Worm (Caenorhabditis elegans): Measurements from ENCODE around the gene W06H8.2.

Gene W06H8.2

DNA sequence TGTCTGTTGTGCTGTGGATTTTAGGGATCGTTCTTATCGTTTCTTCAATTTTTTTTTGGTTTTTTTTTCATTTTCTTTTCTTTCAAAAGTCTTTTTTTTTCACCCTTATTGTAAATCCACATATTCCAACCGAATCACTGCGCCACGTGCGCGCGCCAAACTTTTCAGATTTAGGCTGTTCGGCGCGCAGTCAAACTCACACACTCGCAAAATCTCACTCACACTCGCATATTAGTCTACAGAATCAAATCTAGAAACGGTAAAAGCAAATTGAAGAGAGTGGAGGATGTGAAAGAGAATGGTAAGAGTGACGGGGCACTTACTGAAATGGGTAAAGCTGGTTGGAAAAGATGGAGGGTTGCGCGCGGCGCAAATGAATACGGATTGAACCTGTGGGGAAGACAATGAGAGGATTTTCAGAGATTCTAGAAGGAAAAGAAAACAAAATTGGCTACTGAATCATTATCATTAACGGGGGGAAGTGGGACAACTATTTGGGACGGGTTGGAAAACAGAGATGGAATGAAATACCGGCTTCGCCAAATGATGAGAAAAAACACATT, 15.7 kb downstream of the W06H8.2 start (continued):
- peak; percentile 5; the same call in 1 of the 2 replicates for TF ChIP-seq rcor-1 (GFP tag; IDR thresholded peaks at IDR 0.05)
- TF ChIP-seq let-607 (tag; optimal IDR thresholded peaks at IDR 0.05): no peak
- TF ChIP-seq T26A5.8 (tag; optimal IDR thresholded peaks at IDR 0.05): no peak
- TF ChIP-seq lin-35 (GFP tag; optimal IDR thresholded peaks at IDR 0.05): no peak
- no peak for TF ChIP-seq somi-1 (GFP tag; optimal IDR thresholded peaks at IDR 0.05)
- 0 out of 2 replicates have a peak, but pooled peaks have one; percentile 2 for TF ChIP-seq cebp-2 (GFP tag; IDR thresholded peaks at IDR 0.05)
- no peak for TF ChIP-seq Y53G8AR.9 (GFP tag; conservative IDR thresholded peaks at IDR 0.05)
- TF ChIP-seq egl-18 (GFP tag; IDR thresholded peaks at IDR 0.05): no peak
- TF ChIP-seq F57C9.4 (tag; optimal IDR thresholded peaks at IDR 0.05): no peak
- TF ChIP-seq rpc-1 (optimal IDR thresholded peaks at IDR 0.05): no peak
- TF ChIP-seq rpc-1 (tag; optimal IDR thresholded peaks at IDR 0.05): no peak
- no peak for TF ChIP-seq egl-44 (GFP tag; IDR thresholded peaks at IDR 0.05)
- no peak for TF ChIP-seq tlf-1 (GFP tag; optimal IDR thresholded peaks at IDR 0.05)
- TF ChIP-seq mcd-1 (GFP tag; IDR thresholded peaks at IDR 0.05): peak; percentile 34; the same call in 1 of the 2 replicates
- no peak for TF ChIP-seq F22D6.2 (tag; optimal IDR thresholded peaks at IDR 0.05)
- no peak for TF ChIP-seq attf-3 (GFP tag; conservative IDR thresholded peaks at IDR 0.05)
- TF ChIP-seq nfyb-1 (GFP tag; IDR thresholded peaks at IDR 0.05): 0 out of 2 replicates have a peak, but pooled peaks have one; percentile 49
- TF ChIP-seq egrh-3 (GFP tag; IDR thresholded peaks at IDR 0.05): no peak
- no peak for TF ChIP-seq T07F8.4 (tag; optimal IDR thresholded peaks at IDR 0.05)
- no peak for TF ChIP-seq hlh-12 (tag; optimal IDR thresholded peaks at IDR 0.05)
- TF ChIP-seq die-1 (tag; optimal IDR thresholded peaks at IDR 0.05): no peak
- TF ChIP-seq hmg-20 (GFP tag; IDR thresholded peaks at IDR 0.05): no peak
- TF ChIP-seq nfya-1 (tag; optimal IDR thresholded peaks at IDR 0.05; ENCODE audit: borderline replicate concordance, insufficient read depth): no peak
- TF ChIP-seq mes-4 (tag; optimal IDR thresholded peaks at IDR 0.05): no peak
- TF ChIP-seq F49E8.2 (tag; optimal IDR thresholded peaks at IDR 0.05; ENCODE audit: insufficient read depth): no peak
- no peak for TF ChIP-seq ceh-58 (GFP tag; IDR thresholded peaks at IDR 0.05)
- no peak for TF ChIP-seq nhr-90 (tag; optimal IDR thresholded peaks at IDR 0.05)
- TF ChIP-seq C17E4.6 (GFP tag; IDR thresholded peaks at IDR 0.05): no peak
- no peak for TF ChIP-seq hrde-1 (tag; optimal IDR thresholded peaks at IDR 0.05; ENCODE audit: borderline replicate concordance)
- TF ChIP-seq chd-7 (tag; optimal IDR thresholded peaks at IDR 0.05): peak; percentile 65
- peak; percentile 14; the same call in 1 of the 2 replicates for TF ChIP-seq B0336.3 (GFP tag; IDR thresholded peaks at IDR 0.05)
- no peak for TF ChIP-seq F55B11.4 (tag; optimal IDR thresholded peaks at IDR 0.05; ENCODE audit: borderline replicate concordance, insufficient read depth)
- no peak; the same call in 1 of the 2 replicates for TF ChIP-seq dox-1 (GFP tag; IDR thresholded peaks at IDR 0.05)
- no peak for TF ChIP-seq repo-1 (tag; optimal IDR thresholded peaks at IDR 0.05)
- TF ChIP-seq efl-1 (GFP tag; optimal IDR thresholded peaks at IDR 0.05): no peak
- TF ChIP-seq ceh-100 (GFP tag; IDR thresholded peaks at IDR 0.05): no peak
- no peak for TF ChIP-seq B0019.2 (GFP tag; conservative IDR thresholded peaks at IDR 0.05)
- no peak for TF ChIP-seq ztf-18 (tag; optimal IDR thresholded peaks at IDR 0.05)
- no peak for TF ChIP-seq atf-7 (tag; optimal IDR thresholded peaks at IDR 0.05)

ce11 chrV:6222779-6223276, 16.3 kb downstream of the W06H8.2 start:
- TF ChIP-seq madf-6 (GFP tag; IDR thresholded peaks at IDR 0.05): 0 out of 2 replicates have a peak, but pooled peaks have one; percentile 12
- peak in 1 of 2 experiments; percentile 6 for TF ChIP-seq let-607 (tag; optimal IDR thresholded peaks at IDR 0.05)
- TF ChIP-seq gei-17 (GFP tag; optimal IDR thresholded peaks at IDR 0.05): no peak
- TF ChIP-seq snpc-4 (GFP tag; optimal IDR thresholded peaks at IDR 0.05): no peak
- TF ChIP-seq snpc-4 (tag; optimal IDR thresholded peaks at IDR 0.05): no peak
- no peak for TF ChIP-seq mes-4 (tag; optimal IDR thresholded peaks at IDR 0.05)
- TF ChIP-seq nhr-80 (tag; optimal IDR thresholded peaks at IDR 0.05): peak; percentile 36
- TF ChIP-seq T26A5.8 (tag; optimal IDR thresholded peaks at IDR 0.05): peak; percentile 22
- TF ChIP-seq ztf-3 (GFP tag; optimal IDR thresholded peaks at IDR 0.05): no peak
- TF ChIP-seq ama-1 (optimal IDR thresholded peaks at IDR 0.05): no peak
- peak in 1 of 2 experiments; percentile 45 for TF ChIP-seq ama-1 (GFP tag; optimal IDR thresholded peaks at IDR 0.05)
- TF ChIP-seq tbp1 (GFP tag; optimal IDR thresholded peaks at IDR 0.05): no peak
- TF ChIP-seq aptf-3 (GFP tag; IDR thresholded peaks at IDR 0.05): 0 out of 2 replicates have a peak, but pooled peaks have one; percentile 2
- no peak for TF ChIP-seq lin-26 (GFP tag; IDR thresholded peaks at IDR 0.05)
